Worm (Caenorhabditis elegans) whole organism, L1 larva: ENCODE data around the gene srx-59.

Experiments
- C04F5.9 ChIP-seq: sonication (generic microtip); optimal IDR thresholded peaks from 2 replicates; lab custom pipeline; 2016; ENCODE audit warnings: missing genetic modification characterization, missing compliant biosample characterization
- C16A3.4 ChIP-seq: fragments of 150-350 bp; optimal IDR thresholded peaks from 2 replicates; lab custom pipeline; 2014; ENCODE audit warnings: missing biosample characterization, missing genetic modification characterization
- F16B12.6 ChIP-seq: fragments of 150-350 bp; optimal IDR thresholded peaks from 2 replicates; lab custom pipeline; 2014; ENCODE audit warnings: missing biosample characterization, missing genetic modification characterization
- aha-1 ChIP-seq: fragments of 150-350 bp; optimal IDR thresholded peaks from 2 replicates; lab custom pipeline; 2014; ENCODE audit warnings: missing biosample characterization, missing genetic modification characterization
- alr-1 ChIP-seq: fragments of 200-800 bp; sonication (Bioruptor generic); optimal IDR thresholded peaks from 2 replicates; lab custom pipeline; 2018; ENCODE audit warnings: borderline replicate concordance, mild to moderate bottlenecking, missing genetic modification characterization, missing compliant biosample characterization
- ceh-63 ChIP-seq: fragments of 200-800 bp; sonication (Bioruptor generic); optimal IDR thresholded peaks from 2 replicates; lab custom pipeline; 2018; ENCODE audit warnings: mild to moderate bottlenecking, missing genetic modification characterization, missing compliant biosample characterization
- ceh-8 ChIP-seq: fragments of 200-800 bp; sonication (Bioruptor generic); optimal IDR thresholded peaks from 2 replicates; lab custom pipeline; 2018; ENCODE audit warnings: mild to moderate bottlenecking, missing genetic modification characterization, moderate library complexity, missing compliant biosample characterization
- ceh-88 ChIP-seq: fragments of 200-800 bp; sonication (Bioruptor generic); IDR thresholded peaks from 2 replicates; pipeline ENCODE4 v1.3.6; 2022; ENCODE audit warnings: missing genetic modification characterization, missing compliant biosample characterization
- ceh-90 ChIP-seq: sonication (generic microtip); optimal IDR thresholded peaks from 2 replicates; lab custom pipeline; 2016; ENCODE audit warnings: missing genetic modification characterization, missing compliant biosample characterization
- dsc-1 ChIP-seq: sonication (generic microtip); optimal IDR thresholded peaks from 2 replicates; lab custom pipeline; 2016; ENCODE audit warnings: mild to moderate bottlenecking, missing genetic modification characterization, missing compliant biosample characterization
- efl-1 ChIP-seq, 4 experiments: fragments of 150-350 bp; optimal IDR thresholded peaks in 3 of 4; peaks in 1 of 4; 1 replicate in 1 of 4; 2 replicates in 3 of 4; lab custom pipeline; 2014; ENCODE audit warnings: missing biosample characterization in 2 of 4, missing genetic modification characterization in 2 of 4, missing genetic modification reagents in 2 of 4
- efl-3 ChIP-seq: fragments of 200-800 bp; sonication (Bioruptor generic); optimal IDR thresholded peaks from 2 replicates; lab custom pipeline; 2018; ENCODE audit warnings: mild to moderate bottlenecking, missing genetic modification characterization, missing compliant biosample characterization
- egl-13 ChIP-seq: sonication (generic microtip); optimal IDR thresholded peaks from 2 replicates; lab custom pipeline; 2016; ENCODE audit warnings: missing genotype, missing genetic modification reagents, missing genetic modification characterization, missing compliant biosample characterization
- elt-2 ChIP-seq: sonication (generic microtip); optimal IDR thresholded peaks from 2 replicates; lab custom pipeline; 2016; ENCODE audit warnings: missing genetic modification characterization, mild to moderate bottlenecking, inconsistent platforms, missing compliant biosample characterization, missing genetic modification reagents
- fkh-8 ChIP-seq: sonication (generic microtip); optimal IDR thresholded peaks from 2 replicates; lab custom pipeline; 2016; ENCODE audit warnings: mild to moderate bottlenecking, missing genetic modification characterization, missing compliant biosample characterization
- fos-1 ChIP-seq: fragments of 150-350 bp; optimal IDR thresholded peaks from 2 replicates; lab custom pipeline; 2014; ENCODE audit warnings: missing biosample characterization, missing genetic modification characterization
- grh-1 ChIP-seq: fragments of 200-800 bp; sonication (Bioruptor generic); IDR thresholded peaks from 2 replicates; pipeline ENCODE4 v1.3.6; 2022; ENCODE audit warnings: missing genetic modification reagents, missing genetic modification characterization, missing compliant biosample characterization
- irx-1 ChIP-seq: sonication (generic microtip); optimal IDR thresholded peaks from 2 replicates; lab custom pipeline; 2016; ENCODE audit warnings: missing genetic modification characterization, missing compliant biosample characterization
- lin-15B ChIP-seq: fragments of 150-350 bp; sonication (generic microtip); optimal IDR thresholded peaks from 3 replicates; lab custom pipeline; 2014; ENCODE audit warnings: missing biosample characterization, missing genetic modification characterization
- lin-35 ChIP-seq, 2 experiments: fragments of 150-350 bp; optimal IDR thresholded peaks; 2 replicates each; lab custom pipeline; 2014; ENCODE audit warnings: missing biosample characterization in 2 of 2, missing genetic modification characterization in 2 of 2, missing genetic modification reagents in 2 of 2
- mab-9 ChIP-seq: fragments of 200-800 bp; sonication (Bioruptor generic); IDR thresholded peaks from 2 replicates; pipeline ENCODE4 v1.3.6; 2022; ENCODE audit warnings: missing genetic modification reagents, missing genetic modification characterization, missing compliant biosample characterization
- mdl-1 ChIP-seq, 2 experiments: fragments of 150-350 bp; optimal IDR thresholded peaks; 2 replicates each; lab custom pipeline; 2014 to 2017; ENCODE audit warnings: missing biosample characterization in 2 of 2, missing genetic modification characterization in 2 of 2, inconsistent platforms in 1 of 2
- nhr-11 ChIP-seq: fragments of 150-350 bp; optimal IDR thresholded peaks from 2 replicates; lab custom pipeline; 2014; ENCODE audit warnings: missing biosample characterization, missing genetic modification characterization
- nhr-12 ChIP-seq: sonication (generic microtip); optimal IDR thresholded peaks from 2 replicates; lab custom pipeline; 2017; ENCODE audit warnings: missing biosample characterization, missing genetic modification characterization
- nhr-237 ChIP-seq: fragments of 150-350 bp; optimal IDR thresholded peaks from 2 replicates; lab custom pipeline; 2014; ENCODE audit warnings: missing biosample characterization, missing genetic modification characterization
- nhr-47 ChIP-seq: sonication (generic microtip); optimal IDR thresholded peaks from 2 replicates; lab custom pipeline; 2016; ENCODE audit warnings: mild to moderate bottlenecking, missing genetic modification characterization, moderate library complexity, missing compliant biosample characterization
- nhr-76 ChIP-seq: sonication (generic microtip); optimal IDR thresholded peaks from 2 replicates; lab custom pipeline; 2017; ENCODE audit warnings: missing biosample characterization, missing genetic modification characterization
- pax-3 ChIP-seq: fragments of 200-800 bp; sonication (Bioruptor generic); optimal IDR thresholded peaks from 2 replicates; lab custom pipeline; 2018; ENCODE audit warnings: mild to moderate bottlenecking, missing genetic modification characterization, moderate library complexity, missing compliant biosample characterization
- skn-1 ChIP-seq: fragments of 150-350 bp; optimal IDR thresholded peaks from 2 replicates; lab custom pipeline; 2014; ENCODE audit warnings: missing biosample characterization, missing genetic modification characterization
- sox-4 ChIP-seq: sonication (generic microtip); optimal IDR thresholded peaks from 2 replicates; lab custom pipeline; 2016; ENCODE audit warnings: missing genetic modification characterization, missing compliant biosample characterization
- sptf-1 ChIP-seq: fragments of 150-350 bp; optimal IDR thresholded peaks from 2 replicates; lab custom pipeline; 2014; ENCODE audit warnings: missing biosample characterization, missing genetic modification characterization
- swsn-7 ChIP-seq: sonication (generic microtip); optimal IDR thresholded peaks from 2 replicates; lab custom pipeline; 2016; ENCODE audit warnings: missing genetic modification characterization, missing compliant biosample characterization
- unc-62 ChIP-seq: fragments of 150-350 bp; optimal IDR thresholded peaks from 2 replicates; lab custom pipeline; 2014; ENCODE audit warnings: missing biosample characterization, missing genetic modification reagents, missing genetic modification characterization
- unc-98 ChIP-seq: fragments of 200-800 bp; sonication (Bioruptor generic); IDR thresholded peaks from 2 replicates; pipeline ENCODE4 v1.3.6; 2022; ENCODE audit warnings: missing genetic modification characterization, missing compliant biosample characterization
- vab-15 ChIP-seq: sonication (generic microtip); optimal IDR thresholded peaks from 2 replicates; lab custom pipeline; 2017; ENCODE audit warnings: missing genotype, mild to moderate bottlenecking, missing genetic modification characterization, missing compliant biosample characterization
- zag-1 ChIP-seq: fragments of 150-350 bp; optimal IDR thresholded peaks from 2 replicates; lab custom pipeline; 2014; ENCODE audit warnings: missing biosample characterization, missing genetic modification characterization
- ztf-11 ChIP-seq, 2 experiments: sonication (generic microtip); optimal IDR thresholded peaks; 2 replicates each; lab custom pipeline; 2016 to 2017; ENCODE audit warnings: missing genetic modification characterization in 2 of 2, missing biosample characterization in 1 of 2, missing compliant biosample characterization in 1 of 2

Gene srx-59

ce11 chrV:6934212-6934611, 37.5 kb upstream of the srx-59 start, which contains the start of gene lipl-6:
lipl-6 (minus strand) TSS chrV:6934312.
- TF ChIP-seq nhr-11 (tag; lab: Kevin White, UChicago) (no peak), vab-15 (tag; lab: Kevin White, UChicago) (no peak), efl-1 (optimal IDR thresholded peaks at IDR 0.05; lab: Kevin White, UChicago) (no peak), efl-1 (GFP tag; optimal IDR thresholded peaks at IDR 0.05 in 1 of 2; lab: Kevin White, UChicago) (peak in 1 of 2 experiments; percentile 48)
- TF ChIP-seq, all 84 proteins: peak for 1

ce11 chrV:6935878-6936277, 35.8 kb upstream of the srx-59 start, which contains the start of gene Y57E12B.10:
Y57E12B.10 (minus strand) TSS chrV:6935978.
- TF ChIP-seq F16B12.6 (tag; lab: Kevin White, UChicago) (no peak), nhr-11 (tag; lab: Kevin White, UChicago) (no peak), nhr-237 (no peak), ceh-8 (GFP tag; lab: Kevin White, UChicago) (no peak), nhr-12 (tag; lab: Kevin White, UChicago) (no peak), C16A3.4 (tag; lab: Kevin White, UChicago) (no peak), egl-13 (tag; lab: Kevin White, UChicago) (no peak), irx-1 (tag; lab: Kevin White, UChicago) (no peak), sox-4 (tag; lab: Kevin White, UChicago) (no peak), skn-1 (tag; lab: Kevin White, UChicago) (no peak), ceh-63 (GFP tag; lab: Kevin White, UChicago) (no peak), ceh-90 (no peak)

ce11 chrV:6947442-6947841, 24.2 kb upstream of the srx-59 start, which contains the start of gene Y57E12B.4:
Y57E12B.4 (minus strand) TSS chrV:6947542.
- TF ChIP-seq dsc-1 (tag; lab: Kevin White, UChicago) = no peak
- no peak for TF ChIP-seq swsn-7 (tag; lab: Kevin White, UChicago)
- no peak for TF ChIP-seq unc-62 (GFP tag; lab: Kevin White, UChicago)
- no peak for TF ChIP-seq nhr-76 (tag; lab: Kevin White, UChicago)
- TF ChIP-seq alr-1 (tag; lab: Kevin White, UChicago) = no peak
- no peak for TF ChIP-seq efl-1 (optimal IDR thresholded peaks at IDR 0.05; lab: Kevin White, UChicago)
- no peak for TF ChIP-seq efl-1 (GFP tag; optimal IDR thresholded peaks at IDR 0.05 in 1 of 2; lab: Kevin White, UChicago)
- TF ChIP-seq ceh-90 = no peak
- no peak for TF ChIP-seq C04F5.9 (tag; lab: Kevin White, UChicago)
- TF ChIP-seq grh-1 (GFP tag; lab: Robert Waterston, UW) = no peak
- no peak for TF ChIP-seq zag-1 (tag; lab: Kevin White, UChicago)
- no peak for TF ChIP-seq fos-1
- no peak for TF ChIP-seq skn-1 (tag; lab: Kevin White, UChicago)
- no peak for TF ChIP-seq mdl-1 (tag; optimal IDR thresholded peaks at IDR 0.05; lab: Kevin White, UChicago)
- TF ChIP-seq lin-15B (tag; lab: Kevin White, UChicago) = no peak
- TF ChIP-seq aha-1 (tag; lab: Kevin White, UChicago) = no peak
- no peak for TF ChIP-seq unc-98 (GFP tag; lab: Robert Waterston, UW)
- no peak for TF ChIP-seq pax-3
- TF ChIP-seq nhr-237 = no peak
- no peak for TF ChIP-seq ztf-11 (tag; optimal IDR thresholded peaks at IDR 0.05; lab: Kevin White, UChicago)
- no peak for TF ChIP-seq mab-9 (GFP tag; lab: Robert Waterston, UW)

- TF ChIP-seq vab-15 (tag; lab: Kevin White, UChicago) = no peak
- no peak for TF ChIP-seq lin-35 (GFP tag; optimal IDR thresholded peaks at IDR 0.05; lab: Kevin White, UChicago)
- TF ChIP-seq ceh-88 (GFP tag; lab: Robert Waterston, UW) = no peak
- no peak for TF ChIP-seq ceh-8 (GFP tag; lab: Kevin White, UChicago)
- no peak for TF ChIP-seq efl-3 (GFP tag; lab: Kevin White, UChicago)
- no peak for TF ChIP-seq fkh-8 (tag; lab: Kevin White, UChicago)
- no peak for TF ChIP-seq C16A3.4 (tag; lab: Kevin White, UChicago)
- TF ChIP-seq lin-15B (tag; lab: Kevin White, UChicago) = no peak
- no peak for TF ChIP-seq nhr-47 (tag; lab: Kevin White, UChicago)
- TF ChIP-seq unc-62 (GFP tag; lab: Kevin White, UChicago) = no peak
- no peak for TF ChIP-seq sptf-1
- TF ChIP-seq ceh-90 = no peak
- TF ChIP-seq ceh-63 (GFP tag; lab: Kevin White, UChicago) = no peak
- no peak for TF ChIP-seq elt-2 (tag; lab: Kevin White, UChicago)
Observed at ce11 chrV:6948225-6948624, 23.4 kb upstream of the srx-59 start, which contains the start of gene Y57E12B.1. Y57E12B.1 (plus strand) TSS chrV:6948525.
